Worm (Caenorhabditis elegans) whole organism, mixed stage, embryonic: ENCODE data around the gene exp-2.

Experiments
- ceh-43 ChIP-seq: fragments of 200-800 bp; sonication (Bioruptor generic); optimal IDR thresholded peaks from 2 replicates; lab custom pipeline; 2018; ENCODE audit warnings: mild to moderate bottlenecking, missing genetic modification characterization, moderate library complexity, missing compliant biosample characterization
- nhr-12 ChIP-seq: fragments of 150-350 bp; optimal IDR thresholded peaks from 2 replicates; lab custom pipeline; 2014; ENCODE audit warnings: missing biosample characterization, missing genetic modification characterization
- nhr-28 ChIP-seq: fragments of 150-350 bp; optimal IDR thresholded peaks from 2 replicates; lab custom pipeline; 2014; ENCODE audit warnings: missing biosample characterization, missing genetic modification characterization
- unc-39 ChIP-seq: fragments of 150-350 bp; optimal IDR thresholded peaks from 2 replicates; lab custom pipeline; 2014; ENCODE audit warnings: missing biosample characterization, missing genetic modification characterization
- unc-62 ChIP-seq: fragments of 150-350 bp; optimal IDR thresholded peaks from 2 replicates; lab custom pipeline; 2014; ENCODE audit warnings: missing biosample characterization, missing genetic modification reagents, missing genetic modification characterization
- ztf-11 ChIP-seq: fragments of 150-350 bp; optimal IDR thresholded peaks from 2 replicates; lab custom pipeline; 2014; ENCODE audit warnings: missing biosample characterization, missing genetic modification characterization

ce11 chrV:6100492-6101004 is 30.7 kb upstream of the exp-2 start, which contains the start of gene crt-1:
- TF ChIP-seq ztf-11 (no peak), nhr-12 (tag; lab: Kevin White, UChicago) (no peak), ceh-43 (GFP tag; lab: Kevin White, UChicago) (peak; percentile 21), nhr-28 (tag; lab: Kevin White, UChicago) (no peak), unc-39 (tag; lab: Kevin White, UChicago) (no peak), unc-62 (peak; percentile 77)
